Fruit fly (Drosophila melanogaster) whole organism, embryonic: ENCODE data around the gene Mrtf.

Experiments
- Awh ChIP-seq: fragments of 200-800 bp; sonication (Bioruptor generic); IDR thresholded peaks from 2 replicates; pipeline ENCODE4, ENCODE4 v1.3.6; 2022; ENCODE audit warnings: missing biosample characterization, missing genetic modification characterization
- Bgb ChIP-seq: fragments of 200-800 bp; sonication (Bioruptor generic); IDR thresholded peaks from 2 replicates; pipeline ENCODE4 v1.3.6; 2022; ENCODE audit warnings: missing biosample characterization, missing genetic modification characterization; ENCODE audit not compliant: partially characterized antibody
- BtbVII ChIP-seq: fragments of 200-800 bp; sonication (Bioruptor generic); optimal IDR thresholded peaks from 3 replicates; lab custom pipeline; 2017; ENCODE audit warnings: missing biosample characterization, mild to moderate bottlenecking, missing genetic modification characterization
- CG10543 ChIP-seq: fragments of 200-800 bp; sonication (Bioruptor generic); optimal IDR thresholded peaks from 3 replicates; lab custom pipeline; 2017; ENCODE audit warnings: missing biosample characterization, mild to moderate bottlenecking, missing genetic modification characterization, moderate library complexity
- CG10565 ChIP-seq: fragments of 200-800 bp; sonication (Bioruptor generic); optimal IDR thresholded peaks from 3 replicates; lab custom pipeline; 2016; ENCODE audit warnings: missing biosample characterization, mild to moderate bottlenecking, missing genetic modification characterization
- CG11504 ChIP-seq: fragments of 200-800 bp; sonication (Bioruptor generic); optimal IDR thresholded peaks from 3 replicates; lab custom pipeline; 2019; ENCODE audit warnings: missing biosample characterization, mild to moderate bottlenecking, missing genetic modification characterization, moderate library complexity
- CG13624 ChIP-seq: fragments of 200-800 bp; sonication (Bioruptor generic); optimal IDR thresholded peaks from 2 replicates; lab custom pipeline; 2016; ENCODE audit warnings: missing biosample characterization, missing genetic modification characterization
- CG13894 ChIP-seq: fragments of 200-800 bp; sonication (Bioruptor generic); optimal IDR thresholded peaks from 3 replicates; lab custom pipeline; 2018; ENCODE audit warnings: missing biosample characterization, mild to moderate bottlenecking, missing genetic modification characterization, moderate library complexity
- CG14667 ChIP-seq: fragments of 200-800 bp; sonication (Bioruptor generic); IDR thresholded peaks from 2 replicates; pipeline ENCODE4 v1.3.6; 2022; ENCODE audit warnings: missing biosample characterization, missing genetic modification characterization
- CG15514 ChIP-seq: fragments of 200-800 bp; sonication (Bioruptor generic); optimal IDR thresholded peaks from 3 replicates; lab custom pipeline; 2017; ENCODE audit warnings: missing biosample characterization, missing genetic modification characterization, mild to moderate bottlenecking, moderate library complexity, missing genetic modification reagents
- CG17186 ChIP-seq: fragments of 200-800 bp; sonication (Bioruptor generic); optimal IDR thresholded peaks from 3 replicates; lab custom pipeline; 2017; ENCODE audit warnings: missing biosample characterization, missing genetic modification reagents, missing genetic modification characterization
- CG17385 ChIP-seq: fragments of 200-800 bp; sonication (Bioruptor generic); optimal IDR thresholded peaks from 3 replicates; lab custom pipeline; 2018; ENCODE audit warnings: missing biosample characterization, mild to moderate bottlenecking, missing genetic modification characterization
- CG34422 ChIP-seq: fragments of 200-800 bp; sonication (Bioruptor generic); IDR thresholded peaks from 3 replicates; pipeline ENCODE4 v1.3.6; 2022; ENCODE audit warnings: missing biosample characterization, missing genetic modification characterization
- CG4282 ChIP-seq: fragments of 200-800 bp; sonication (Bioruptor generic); optimal IDR thresholded peaks from 2 replicates; lab custom pipeline; 2016; ENCODE audit warnings: missing biosample characterization, missing genetic modification characterization
- CG4730 ChIP-seq: fragments of 200-800 bp; sonication (Bioruptor generic); IDR thresholded peaks from 2 replicates; pipeline ENCODE4 v1.3.6; 2022; ENCODE audit warnings: missing biosample characterization, missing genetic modification characterization
- CG5953 ChIP-seq: fragments of 200-800 bp; sonication (Bioruptor generic); IDR thresholded peaks from 2 replicates; pipeline ENCODE4 v1.3.6; 2022; ENCODE audit warnings: missing biosample characterization, missing genetic modification characterization
- CG8765 ChIP-seq: fragments of 200-800 bp; sonication (Bioruptor generic); IDR thresholded peaks from 2 replicates; pipeline ENCODE4 v1.3.6; 2022; ENCODE audit warnings: missing biosample characterization, missing genetic modification characterization
- Dll ChIP-seq: fragments of 200-800 bp; sonication (Bioruptor generic); IDR thresholded peaks from 4 replicates; pipeline ENCODE4 v1.3.6; 2022; ENCODE audit warnings: missing biosample characterization, missing genetic modification characterization; ENCODE audit not compliant: partially characterized antibody
- E2f2 ChIP-seq: fragments of 200-800 bp; sonication (Bioruptor generic); IDR thresholded peaks from 2 replicates; pipeline ENCODE4 v1.3.6; 2022; ENCODE audit warnings: missing biosample characterization, missing genetic modification characterization
- Fer1 ChIP-seq: fragments of 200-800 bp; sonication (Bioruptor generic); optimal IDR thresholded peaks from 2 replicates; lab custom pipeline; 2017; ENCODE audit warnings: missing biosample characterization, mild to moderate bottlenecking, missing genetic modification characterization
- MESR4 ChIP-seq: fragments of 200-800 bp; sonication (Bioruptor generic); optimal IDR thresholded peaks from 2 replicates; lab custom pipeline; 2018; ENCODE audit warnings: missing biosample characterization, mild to moderate bottlenecking, missing genetic modification characterization, moderate library complexity
- MTF-1 ChIP-seq: fragments of 200-800 bp; sonication (Bioruptor generic); optimal IDR thresholded peaks from 2 replicates; lab custom pipeline; 2018; ENCODE audit warnings: missing biosample characterization, mild to moderate bottlenecking, missing genetic modification characterization, borderline replicate concordance
- Med ChIP-seq: fragments of 200-800 bp; sonication (Bioruptor generic); peaks from one replicate; lab custom pipeline; 2016; ENCODE audit warnings: missing biosample characterization, missing genetic modification characterization, mild to moderate bottlenecking, inconsistent platforms, moderate library complexity
- Nf-YB ChIP-seq: fragments of 200-800 bp; sonication (Bioruptor generic); optimal IDR thresholded peaks from 3 replicates; lab custom pipeline; 2019; ENCODE audit warnings: missing biosample characterization, mild to moderate bottlenecking, missing genetic modification characterization, moderate library complexity
- NfI ChIP-seq: fragments of 200-800 bp; sonication (Bioruptor generic); optimal IDR thresholded peaks from 3 replicates; lab custom pipeline; 2018; ENCODE audit warnings: missing biosample characterization, mild to moderate bottlenecking, missing genetic modification characterization, moderate library complexity
- Scr ChIP-seq: fragments of 200-800 bp; sonication (Bioruptor generic); IDR thresholded peaks from 2 replicates; pipeline ENCODE4 v1.3.6; 2022; ENCODE audit warnings: missing biosample characterization, missing genetic modification characterization; ENCODE audit not compliant: partially characterized antibody
- Stat92E ChIP-seq, 3 experiments: fragments of >200 bp in 2 of 3; fragments of 200-800 bp in 1 of 3; sonication (Bioruptor generic) in 1 of 3; optimal IDR thresholded peaks; 2 replicates each; lab custom pipeline; 2017 to 2019; ENCODE audit warnings: missing biosample characterization in 3 of 3, missing genetic modification characterization in 3 of 3, mild to moderate bottlenecking in 1 of 3, moderate library complexity in 1 of 3
- Xbp1 ChIP-seq: fragments of 200-800 bp; sonication (Bioruptor generic); optimal IDR thresholded peaks from 3 replicates; lab custom pipeline; 2016; ENCODE audit warnings: missing biosample characterization, mild to moderate bottlenecking, missing genetic modification characterization
- ab ChIP-seq: fragments of 200-800 bp; sonication (Bioruptor generic); optimal IDR thresholded peaks from 2 replicates; lab custom pipeline; 2016; ENCODE audit warnings: missing biosample characterization, missing genetic modification characterization
- bcd ChIP-seq: fragments of 200-800 bp; sonication (Bioruptor generic); optimal IDR thresholded peaks from 2 replicates; lab custom pipeline; 2017; ENCODE audit warnings: missing biosample characterization, mild to moderate bottlenecking, missing genetic modification characterization
- bigmax ChIP-seq: fragments of 200-800 bp; sonication (Bioruptor generic); optimal IDR thresholded peaks from 2 replicates; lab custom pipeline; 2018; ENCODE audit warnings: missing biosample characterization, mild to moderate bottlenecking, missing genetic modification characterization
- btn ChIP-seq: fragments of 200-800 bp; sonication (Bioruptor generic); optimal IDR thresholded peaks from 2 replicates; lab custom pipeline; 2016; ENCODE audit warnings: missing biosample characterization, missing genetic modification characterization
- crol ChIP-seq: fragments of 200-800 bp; sonication (Bioruptor generic); IDR thresholded peaks from 2 replicates; pipeline ENCODE4 v1.3.6; 2022; ENCODE audit warnings: missing biosample characterization, missing genetic modification characterization
- ewg ChIP-seq: fragments of 200-800 bp; sonication (Bioruptor generic); optimal IDR thresholded peaks from 3 replicates; lab custom pipeline; 2017; ENCODE audit warnings: mild to moderate bottlenecking, missing biosample characterization, missing genetic modification reagents, missing genetic modification characterization
- exex ChIP-seq: fragments of 200-800 bp; sonication (Bioruptor generic); optimal IDR thresholded peaks from 4 replicates; lab custom pipeline; 2018; ENCODE audit warnings: missing biosample characterization, mild to moderate bottlenecking, missing genetic modification characterization, moderate library complexity
- fd96Cb ChIP-seq: fragments of 200-800 bp; sonication (Bioruptor generic); optimal IDR thresholded peaks from 2 replicates; lab custom pipeline; 2018; ENCODE audit warnings: missing biosample characterization, mild to moderate bottlenecking, missing genetic modification characterization, moderate library complexity
- ftz-f1 ChIP-seq: fragments of 200-800 bp; sonication (Bioruptor generic); optimal IDR thresholded peaks from 2 replicates; lab custom pipeline; 2016; ENCODE audit warnings: missing biosample characterization, missing genetic modification characterization
- gt ChIP-seq: fragments of 200-800 bp; sonication (Bioruptor generic); IDR thresholded peaks from 2 replicates; pipeline ENCODE4 v1.3.6; 2022; ENCODE audit warnings: missing biosample characterization, missing genetic modification characterization
- kni ChIP-seq: fragments of 200-800 bp; sonication (Bioruptor generic); optimal IDR thresholded peaks from 3 replicates; lab custom pipeline; 2017; ENCODE audit warnings: mild to moderate bottlenecking, missing biosample characterization, missing genetic modification reagents, missing genetic modification characterization
- lilli ChIP-seq: fragments of 200-800 bp; sonication (Bioruptor generic); optimal IDR thresholded peaks from 3 replicates; lab custom pipeline; 2016; ENCODE audit warnings: missing biosample characterization, missing genetic modification characterization
- luna ChIP-seq: fragments of 200-800 bp; sonication (Bioruptor generic); optimal IDR thresholded peaks from 2 replicates; lab custom pipeline; 2016; ENCODE audit warnings: missing biosample characterization, missing genetic modification characterization
- mam ChIP-seq: fragments of 200-800 bp; sonication (Bioruptor generic); optimal IDR thresholded peaks from 3 replicates; lab custom pipeline; 2016; ENCODE audit warnings: missing biosample characterization, missing genetic modification characterization
- org-1 ChIP-seq: fragments of 200-800 bp; sonication (Bioruptor generic); optimal IDR thresholded peaks from 2 replicates; lab custom pipeline; 2017; ENCODE audit warnings: missing biosample characterization, missing genetic modification characterization
- psq ChIP-seq: fragments of 200-800 bp; sonication (Bioruptor generic); optimal IDR thresholded peaks from 2 replicates; lab custom pipeline; 2017; ENCODE audit warnings: missing biosample characterization, missing genetic modification characterization
- pzg ChIP-seq: fragments of 200-800 bp; sonication (Bioruptor generic); optimal IDR thresholded peaks from 3 replicates; lab custom pipeline; 2018; ENCODE audit warnings: missing biosample characterization, mild to moderate bottlenecking, missing genetic modification characterization, moderate library complexity
- row ChIP-seq: fragments of 200-800 bp; sonication (Bioruptor generic); IDR thresholded peaks from 3 replicates; pipeline ENCODE4 v1.3.6; 2022; ENCODE audit warnings: missing biosample characterization, missing genetic modification characterization
- sim ChIP-seq: fragments of 200-800 bp; sonication (Bioruptor generic); IDR thresholded peaks from 2 replicates; pipeline ENCODE4 v1.3.6; 2022; ENCODE audit warnings: missing biosample characterization, missing genetic modification characterization
- sqz ChIP-seq: fragments of 200-800 bp; sonication (Bioruptor generic); optimal IDR thresholded peaks from 3 replicates; lab custom pipeline; 2018; ENCODE audit warnings: missing biosample characterization, mild to moderate bottlenecking, missing genetic modification characterization
- wek ChIP-seq: fragments of 200-800 bp; sonication (Bioruptor generic); optimal IDR thresholded peaks from 3 replicates; lab custom pipeline; 2018; ENCODE audit warnings: missing biosample characterization, mild to moderate bottlenecking, missing genetic modification characterization, moderate library complexity

The Mrtf gene

DNA sequence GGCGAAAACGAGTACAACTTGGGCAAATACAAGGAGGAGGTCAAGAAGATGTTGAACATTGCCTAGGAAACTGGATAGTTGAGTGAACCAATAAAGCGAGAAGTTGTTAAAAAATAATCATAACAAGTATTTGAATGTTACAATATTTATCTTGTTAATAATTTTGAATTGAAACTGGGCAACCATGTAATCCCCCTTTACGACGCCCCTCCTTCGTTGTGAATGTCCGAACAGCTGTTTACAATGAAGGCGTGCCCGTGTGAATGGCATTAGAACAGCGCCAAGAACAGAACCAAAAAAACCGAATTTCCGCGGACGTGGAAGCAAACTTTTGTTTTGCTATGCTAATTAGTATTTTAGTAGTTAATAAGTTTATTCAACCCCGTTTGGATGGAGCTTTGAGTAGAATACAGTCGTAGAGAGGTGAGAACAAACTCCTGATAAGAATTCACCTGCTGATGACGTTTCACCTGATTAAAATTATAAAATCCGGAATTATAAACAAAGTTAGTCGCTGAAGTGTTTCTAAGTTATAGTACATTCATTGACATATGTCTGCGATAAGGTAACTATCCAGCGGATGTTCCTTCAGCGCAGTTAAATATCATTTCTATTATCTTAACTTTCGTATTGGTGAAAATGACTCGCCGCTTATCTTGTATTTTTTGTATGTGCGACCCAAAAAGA, 15.8 kb upstream of the Mrtf start, which contains the start of gene Pgant6 (continued):
- peak; percentile 40 for TF ChIP-seq lilli (GFP tag; lab: Kevin White, UChicago)
- TF ChIP-seq CG13624 (GFP tag; lab: Kevin White, UChicago): no peak
- TF ChIP-seq fd96Cb (tag; lab: Kevin White, UChicago): no peak
- no peak for TF ChIP-seq Nf-YB (GFP tag; lab: Kevin White, UChicago)
- TF ChIP-seq Med (GFP tag; lab: Kevin White, UChicago): peak; percentile 83
- no peak for TF ChIP-seq Awh
- TF ChIP-seq ewg: no peak
- TF ChIP-seq CG4730 (GFP tag; lab: Robert Waterston, UW): no peak
- no peak for TF ChIP-seq CG10543 (GFP tag; lab: Kevin White, UChicago)
- no peak for TF ChIP-seq BtbVII (GFP tag; lab: Kevin White, UChicago)
- TF ChIP-seq Stat92E (GFP tag; optimal IDR thresholded peaks at IDR 0.05; lab: Kevin White, UChicago): no peak
- no peak for TF ChIP-seq bcd (GFP tag; lab: Kevin White, UChicago)
- TF ChIP-seq CG13894 (tag; lab: Kevin White, UChicago): no peak
- peak; percentile 66; the same call in 2 of the 3 replicates for TF ChIP-seq CG34422 (GFP tag; lab: Robert Waterston, UW)
- no peak for TF ChIP-seq btn (GFP tag; lab: Kevin White, UChicago)
- TF ChIP-seq CG5953: no peak
- 0 out of 2 replicates have a peak, but pooled peaks have one; percentile 29 for TF ChIP-seq Bgb (GFP tag; lab: Robert Waterston, UW)
- no peak for TF ChIP-seq gt
- TF ChIP-seq CG14667 (GFP tag; lab: Robert Waterston, UW): no peak
- peak; percentile 45 for TF ChIP-seq MESR4 (GFP tag; lab: Kevin White, UChicago)
- TF ChIP-seq mam (GFP tag; lab: Kevin White, UChicago): peak; percentile 37
- peak; percentile 68 for TF ChIP-seq row
- no peak for TF ChIP-seq Fer1
- TF ChIP-seq CG17186 (GFP tag; lab: Kevin White, UChicago): no peak
- peak; percentile 57 for TF ChIP-seq pzg (GFP tag; lab: Kevin White, UChicago)
- no peak for TF ChIP-seq CG4282 (GFP tag; lab: Kevin White, UChicago)
- no peak for TF ChIP-seq CG8765 (GFP tag; lab: Robert Waterston, UW)
- TF ChIP-seq psq (GFP tag; lab: Kevin White, UChicago): no peak
- TF ChIP-seq CG11504 (tag; lab: Kevin White, UChicago): no peak
- TF ChIP-seq Scr: no peak
- no peak for TF ChIP-seq Dll (GFP tag; lab: Robert Waterston, UW)
- peak; percentile 19 for TF ChIP-seq Xbp1 (GFP tag; lab: Kevin White, UChicago)
- no peak for TF ChIP-seq ab (GFP tag; lab: Kevin White, UChicago)
- TF ChIP-seq CG15514 (GFP tag; lab: Kevin White, UChicago): peak; percentile 6
- TF ChIP-seq wek (GFP tag; lab: Kevin White, UChicago): no peak
- TF ChIP-seq crol: no peak
- no peak for TF ChIP-seq sim (GFP tag; lab: Robert Waterston, UW)
- no peak for TF ChIP-seq ftz-f1 (GFP tag; lab: Kevin White, UChicago)
- no peak for TF ChIP-seq org-1 (GFP tag; lab: Kevin White, UChicago)
- TF ChIP-seq CG17385 (GFP tag; lab: Kevin White, UChicago): no peak
- TF ChIP-seq kni (GFP tag; lab: Kevin White, UChicago): no peak
- peak; percentile 54 for TF ChIP-seq E2f2
- peak; percentile 42 for TF ChIP-seq sqz
- no peak for TF ChIP-seq bigmax (GFP tag; lab: Kevin White, UChicago)
- TF ChIP-seq exex (tag; lab: Kevin White, UChicago): peak; percentile 50
- TF ChIP-seq luna (GFP tag; lab: Kevin White, UChicago): no peak
- no peak for TF ChIP-seq MTF-1 (GFP tag; lab: Kevin White, UChicago)
- peak; percentile 3 for TF ChIP-seq NfI (GFP tag; lab: Kevin White, UChicago)
- no peak for TF ChIP-seq CG10565 (GFP tag; lab: Kevin White, UChicago)
